Worm (Caenorhabditis elegans) whole organism, L3 larva: ENCODE measurements around the gene cutl-25.

Experiments
- R02D3.7 ChIP-seq: fragments of 150-350 bp; optimal IDR thresholded peaks from 2 replicates; lab custom pipeline; 2014; ENCODE audit warnings: missing biosample characterization, missing genetic modification characterization
- ZK546.5 ChIP-seq: sonication (generic microtip); optimal IDR thresholded peaks from 2 replicates; lab custom pipeline; 2017; ENCODE audit warnings: missing biosample characterization, missing genetic modification characterization
- aly-2 ChIP-seq: fragments of 150-350 bp; optimal IDR thresholded peaks from 2 replicates; lab custom pipeline; 2014; ENCODE audit warnings: missing biosample characterization, missing genetic modification characterization
- ama-1 ChIP-seq: fragments of 150-350 bp; optimal IDR thresholded peaks from 2 replicates; lab custom pipeline; 2018
- ceh-16 ChIP-seq: sonication (generic microtip); optimal IDR thresholded peaks from 2 replicates; lab custom pipeline; 2017; ENCODE audit warnings: missing biosample characterization, missing genetic modification characterization
- ceh-28 ChIP-seq: fragments of 150-350 bp; optimal IDR thresholded peaks from 2 replicates; lab custom pipeline; 2014; ENCODE audit warnings: missing biosample characterization, missing genetic modification reagents, missing genetic modification characterization
- ceh-82 ChIP-seq: fragments of 150-350 bp; optimal IDR thresholded peaks from 2 replicates; lab custom pipeline; 2014; ENCODE audit warnings: missing biosample characterization, missing genetic modification characterization
- ceh-9 ChIP-seq: sonication (generic microtip); optimal IDR thresholded peaks from 2 replicates; lab custom pipeline; 2018; ENCODE audit warnings: missing biosample characterization, missing genetic modification characterization
- daf-12 ChIP-seq: fragments of 150-350 bp; optimal IDR thresholded peaks from 2 replicates; lab custom pipeline; 2014; ENCODE audit warnings: missing biosample characterization, missing genetic modification reagents, missing genetic modification characterization
- egl-27 ChIP-seq: sonication (generic microtip); optimal IDR thresholded peaks from 4 replicates; lab custom pipeline; 2017; ENCODE audit warnings: missing biosample characterization, missing genetic modification reagents, missing genetic modification characterization
- elt-1 ChIP-seq: fragments of 150-350 bp; optimal IDR thresholded peaks from 2 replicates; lab custom pipeline; 2014; ENCODE audit warnings: missing biosample characterization, missing genetic modification characterization
- elt-2 ChIP-seq: sonication (generic microtip); optimal IDR thresholded peaks from 2 replicates; lab custom pipeline; 2016; ENCODE audit warnings: missing genetic modification reagents, mild to moderate bottlenecking, missing genetic modification characterization, missing compliant biosample characterization
- elt-3 ChIP-seq, 3 experiments: fragments of 150-350 bp in 1 of 3; sonication (generic microtip) in 2 of 3; optimal IDR thresholded peaks; 2 replicates in 2 of 3; 4 replicates in 1 of 3; lab custom pipeline; 2014 to 2017; ENCODE audit warnings: missing biosample characterization in 3 of 3, missing genetic modification characterization in 3 of 3
- fkh-10 ChIP-seq: sonication (generic microtip); optimal IDR thresholded peaks from 2 replicates; lab custom pipeline; 2017; ENCODE audit warnings: missing biosample characterization, missing genetic modification reagents, missing genetic modification characterization
- fkh-2 ChIP-seq: fragments of 150-350 bp; optimal IDR thresholded peaks from 2 replicates; lab custom pipeline; 2014; ENCODE audit warnings: missing biosample characterization, missing genetic modification reagents, missing genetic modification characterization
- hmg-11 ChIP-seq: sonication (generic microtip); optimal IDR thresholded peaks from 2 replicates; lab custom pipeline; 2016; ENCODE audit warnings: missing genetic modification characterization, missing compliant biosample characterization
- jun-1 ChIP-seq: fragments of 150-350 bp; optimal IDR thresholded peaks from 2 replicates; lab custom pipeline; 2014; ENCODE audit warnings: missing biosample characterization, missing genetic modification reagents, missing genetic modification characterization
- lin-15B ChIP-seq: fragments of 150-350 bp; optimal IDR thresholded peaks from 2 replicates; lab custom pipeline; 2014; ENCODE audit warnings: missing biosample characterization, missing genetic modification characterization
- lin-39 ChIP-seq: fragments of 150-350 bp; optimal IDR thresholded peaks from 2 replicates; lab custom pipeline; 2018; ENCODE audit warnings: missing biosample characterization, missing genetic modification reagents, missing genetic modification characterization
- lsy-12 ChIP-seq: sonication (generic microtip); optimal IDR thresholded peaks from 2 replicates; lab custom pipeline; 2016; ENCODE audit warnings: mild to moderate bottlenecking, missing genetic modification characterization, missing compliant biosample characterization
- mdl-1 ChIP-seq: fragments of 150-350 bp; optimal IDR thresholded peaks from 2 replicates; lab custom pipeline; 2014; ENCODE audit warnings: missing biosample characterization, missing genetic modification characterization
- nfya-1 ChIP-seq: sonication (generic microtip); optimal IDR thresholded peaks from 2 replicates; lab custom pipeline; 2017; ENCODE audit warnings: missing genetic modification characterization, mild to moderate bottlenecking, missing compliant biosample characterization, antibody characterized with exemption, moderate library complexity; ENCODE audit not compliant: insufficient read depth
- nhr-11 ChIP-seq: fragments of 150-350 bp; optimal IDR thresholded peaks from 2 replicates; lab custom pipeline; 2014; ENCODE audit warnings: missing biosample characterization, missing genetic modification characterization
- nhr-12 ChIP-seq: fragments of 150-350 bp; optimal IDR thresholded peaks from 2 replicates; lab custom pipeline; 2014; ENCODE audit warnings: missing biosample characterization, missing genetic modification characterization
- nhr-23 ChIP-seq: fragments of 150-350 bp; optimal IDR thresholded peaks from 2 replicates; lab custom pipeline; 2014; ENCODE audit warnings: missing biosample characterization, missing genetic modification reagents, missing genetic modification characterization
- nhr-237 ChIP-seq: fragments of 150-350 bp; optimal IDR thresholded peaks from 2 replicates; lab custom pipeline; 2014; ENCODE audit warnings: missing biosample characterization, missing genetic modification characterization
- nhr-25 ChIP-seq: sonication (generic microtip); optimal IDR thresholded peaks from 2 replicates; lab custom pipeline; 2017; ENCODE audit warnings: missing biosample characterization, missing genetic modification characterization
- nhr-28 ChIP-seq: fragments of 150-350 bp; optimal IDR thresholded peaks from 2 replicates; lab custom pipeline; 2014; ENCODE audit warnings: missing biosample characterization, missing genetic modification characterization
- nhr-43 ChIP-seq: sonication (generic microtip); optimal IDR thresholded peaks from 2 replicates; lab custom pipeline; 2016; ENCODE audit warnings: mild to moderate bottlenecking, missing genetic modification characterization, missing compliant biosample characterization; ENCODE audit not compliant: poor library complexity, severe bottlenecking
- nhr-67 ChIP-seq: fragments of 150-350 bp; optimal IDR thresholded peaks from 2 replicates; lab custom pipeline; 2014; ENCODE audit warnings: missing biosample characterization, missing genetic modification characterization
- nhr-76 ChIP-seq: fragments of 150-350 bp; sonication (generic microtip); optimal IDR thresholded peaks from 5 replicates; lab custom pipeline; 2014; ENCODE audit warnings: missing biosample characterization, missing genetic modification characterization
- nhr-77 ChIP-seq: fragments of 150-350 bp; optimal IDR thresholded peaks from 2 replicates; lab custom pipeline; 2014; ENCODE audit warnings: missing biosample characterization, missing genetic modification characterization
- pha-4 ChIP-seq: fragments of 150-350 bp; optimal IDR thresholded peaks from 2 replicates; lab custom pipeline; 2014; ENCODE audit warnings: missing biosample characterization, missing genetic modification reagents, missing genetic modification characterization
- sea-2 ChIP-seq: fragments of 150-350 bp; sonication (generic microtip); optimal IDR thresholded peaks from 4 replicates; lab custom pipeline; 2014; ENCODE audit warnings: missing biosample characterization, missing genetic modification reagents, missing genetic modification characterization
- skn-1 ChIP-seq: fragments of 150-350 bp; optimal IDR thresholded peaks from 2 replicates; lab custom pipeline; 2014; ENCODE audit warnings: missing biosample characterization, missing genetic modification characterization
- tbx-2 ChIP-seq: sonication (generic microtip); optimal IDR thresholded peaks from 2 replicates; lab custom pipeline; 2016; ENCODE audit warnings: mild to moderate bottlenecking, missing genetic modification characterization, missing compliant biosample characterization
- unc-39 ChIP-seq: sonication (generic microtip); optimal IDR thresholded peaks from 4 replicates; lab custom pipeline; 2017; ENCODE audit warnings: missing biosample characterization, missing genetic modification characterization
- unc-62 ChIP-seq: fragments of 150-350 bp; sonication (generic microtip); optimal IDR thresholded peaks from 4 replicates; lab custom pipeline; 2014; ENCODE audit warnings: missing biosample characterization, missing genetic modification reagents, missing genetic modification characterization
- zag-1 ChIP-seq: fragments of 150-350 bp; optimal IDR thresholded peaks from 2 replicates; lab custom pipeline; 2014; ENCODE audit warnings: missing biosample characterization, missing genetic modification characterization
- ztf-11 ChIP-seq: fragments of 150-350 bp; optimal IDR thresholded peaks from 2 replicates; lab custom pipeline; 2014; ENCODE audit warnings: missing biosample characterization, missing genetic modification characterization
- ztf-4 ChIP-seq: fragments of 150-350 bp; optimal IDR thresholded peaks from 2 replicates; lab custom pipeline; 2014; ENCODE audit warnings: missing biosample characterization, missing genetic modification characterization

The cutl-25 gene

ce11 chrIII:3055878-3056277 lies 8.9 kb upstream of the cutl-25 start:
- TF ChIP-seq unc-62 (GFP tag; lab: Kevin White, UChicago) (no peak), nhr-237 (tag; lab: Kevin White, UChicago) (no peak), ztf-11 (tag; lab: Kevin White, UChicago) (no peak), sea-2 (no peak), ceh-82 (tag; lab: Kevin White, UChicago) (no peak), daf-12 (tag; lab: Kevin White, UChicago) (no peak), nhr-76 (tag; lab: Kevin White, UChicago) (no peak)

- no peak for TF ChIP-seq egl-27
- no peak for TF ChIP-seq zag-1 (tag; lab: Kevin White, UChicago)
- TF ChIP-seq lsy-12 = no peak
- no peak for TF ChIP-seq elt-3 (tag; optimal IDR thresholded peaks at IDR 0.05; lab: Kevin White, UChicago)
- no peak for TF ChIP-seq tbx-2 (tag; lab: Kevin White, UChicago)
Observed at ce11 chrIII:3047909-3048308, 969 bp upstream of the cutl-25 start.

- no peak for TF ChIP-seq zag-1 (tag; lab: Kevin White, UChicago)
- TF ChIP-seq nhr-76 (tag; lab: Kevin White, UChicago) = no peak
- TF ChIP-seq egl-27 = no peak
- TF ChIP-seq nhr-67 (tag; lab: Kevin White, UChicago) = no peak
- TF ChIP-seq lsy-12 = no peak
- TF ChIP-seq jun-1 (tag; lab: Kevin White, UChicago) = no peak
- no peak for TF ChIP-seq elt-2 (tag; lab: Kevin White, UChicago)
- no peak for TF ChIP-seq ceh-28 (tag; lab: Kevin White, UChicago)
- TF ChIP-seq ceh-82 (tag; lab: Kevin White, UChicago) = no peak
- TF ChIP-seq pha-4 = no peak
- TF ChIP-seq tbx-2 (tag; lab: Kevin White, UChicago) = no peak
- TF ChIP-seq hmg-11 (tag; lab: Kevin White, UChicago) = no peak
- no peak for TF ChIP-seq unc-39 (tag; lab: Kevin White, UChicago)
- no peak for TF ChIP-seq ztf-11 (tag; lab: Kevin White, UChicago)
- TF ChIP-seq elt-1 (tag; lab: Kevin White, UChicago) = no peak
- no peak for TF ChIP-seq aly-2 (tag; lab: Kevin White, UChicago)
- TF ChIP-seq fkh-2 (tag; lab: Kevin White, UChicago) = no peak
- TF ChIP-seq, all 47 proteins: peak for 0
Observed at ce11 chrIII:3040735-3041439, 6.1 kb downstream of the cutl-25 start, which contains the start of gene daf-2. Gene daf-2, minus strand, starts transcription at chrIII:3040846.

ce11 chrIII:3037346-3037745 lies 9.6 kb downstream of the cutl-25 start:
- TF ChIP-seq elt-1 (tag; lab: Kevin White, UChicago) (peak; percentile 22), lin-39 (tag; lab: Kevin White, UChicago) (peak; percentile 86), elt-2 (tag; lab: Kevin White, UChicago) (peak; percentile 38), tbx-2 (tag; lab: Kevin White, UChicago) (peak; percentile 1), pha-4 (peak; percentile 64), nhr-77 (tag; lab: Kevin White, UChicago) (no peak), zag-1 (tag; lab: Kevin White, UChicago) (no peak), nhr-43 (tag; lab: Kevin White, UChicago) (no peak), fkh-10 (GFP tag; lab: Kevin White, UChicago) (no peak), hmg-11 (tag; lab: Kevin White, UChicago) (peak; percentile 61), nhr-12 (tag; lab: Kevin White, UChicago) (no peak), nhr-23 (peak; percentile 4), nhr-28 (tag; lab: Kevin White, UChicago) (no peak), mdl-1 (tag; lab: Kevin White, UChicago) (peak; percentile 43), ceh-9 (no peak), lsy-12 (no peak), skn-1 (no peak), nhr-67 (tag; lab: Kevin White, UChicago) (no peak), unc-39 (tag; lab: Kevin White, UChicago) (no peak), ceh-16 (tag; lab: Kevin White, UChicago) (no peak), lin-15B (tag; lab: Kevin White, UChicago) (peak; percentile 60), ztf-4 (tag; lab: Kevin White, UChicago) (no peak), aly-2 (tag; lab: Kevin White, UChicago) (no peak), nhr-11 (tag; lab: Kevin White, UChicago) (no peak), nhr-25 (peak; percentile 54), nfya-1 (peak; percentile 73), fkh-2 (tag; lab: Kevin White, UChicago) (no peak), unc-62 (GFP tag; lab: Kevin White, UChicago) (no peak), ceh-82 (tag; lab: Kevin White, UChicago) (no peak), ZK546.5 (tag; lab: Kevin White, UChicago) (no peak), ama-1 (lab: Kevin White, UChicago) (no peak), egl-27 (no peak), sea-2 (no peak), daf-12 (tag; lab: Kevin White, UChicago) (no peak), R02D3.7 (no peak), jun-1 (tag; lab: Kevin White, UChicago) (peak; percentile 0)
